Fruit fly (Drosophila melanogaster) whole organism, adult: Measurements from ENCODE around the gene CG11696.

Experiments used
- CG14711 ChIP-seq: fragments of 200-800 bp; sonication (Bioruptor generic); optimal IDR thresholded peaks from 2 replicates; lab custom pipeline; 2018; ENCODE audit warnings: missing biosample characterization, mild to moderate bottlenecking, missing genetic modification characterization, moderate library complexity
- Crg-1 ChIP-seq: fragments of 200-800 bp; sonication (Bioruptor generic); optimal IDR thresholded peaks from 2 replicates; lab custom pipeline; 2016; ENCODE audit warnings: missing biosample characterization, missing genetic modification characterization
- bab1 ChIP-seq: fragments of 200-800 bp; sonication (Bioruptor generic); optimal IDR thresholded peaks from 3 replicates; lab custom pipeline; 2019; ENCODE audit warnings: missing biosample characterization, mild to moderate bottlenecking, missing genetic modification characterization, moderate library complexity

DNA sequence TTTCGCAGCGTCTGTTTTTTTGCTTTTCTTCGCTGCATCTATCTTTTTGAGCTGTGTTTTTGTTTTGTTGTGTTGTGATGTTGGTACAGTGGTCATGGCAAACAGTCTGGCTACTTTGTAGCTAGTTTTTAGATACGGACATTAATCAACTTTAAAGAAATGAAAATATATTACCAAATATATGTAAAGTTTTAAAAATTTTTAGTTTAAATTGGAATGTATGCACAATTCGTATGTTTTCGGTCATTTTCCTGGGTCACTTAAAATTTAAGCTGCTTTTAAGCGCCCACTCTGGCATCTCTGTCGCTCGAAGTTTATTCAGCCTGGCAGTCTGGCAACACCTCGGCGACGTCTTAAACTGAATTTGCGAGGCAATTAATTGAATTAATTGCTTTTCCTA is 3.0 kb downstream of the CG11696 start, which contains the start of gene CG11695:
- TF ChIP-seq CG14711 (tag; lab: Kevin White, UChicago), result peak; percentile 77
- peak; percentile 90 for TF ChIP-seq bab1 (GFP tag; lab: Kevin White, UChicago)
- TF ChIP-seq Crg-1 (GFP tag; lab: Kevin White, UChicago), result peak; percentile 42
